Fruit fly (Drosophila melanogaster) whole organism, adult: Measurements from ENCODE around the gene Rbp1-like.
A peak's percentile ranks its signal among the peaks of the same experiment; 100 is the strongest.

Source experiments
- CG33017 ChIP-seq: fragments of 200-800 bp; sonication (Bioruptor generic); optimal IDR thresholded peaks from 2 replicates; lab custom pipeline; 2018; ENCODE audit warnings: missing biosample characterization, mild to moderate bottlenecking, missing genetic modification characterization, moderate library complexity
- Crg-1 ChIP-seq: fragments of 200-800 bp; sonication (Bioruptor generic); optimal IDR thresholded peaks from 2 replicates; lab custom pipeline; 2016; ENCODE audit warnings: missing biosample characterization, missing genetic modification characterization
- bab1 ChIP-seq: fragments of 200-800 bp; sonication (Bioruptor generic); optimal IDR thresholded peaks from 3 replicates; lab custom pipeline; 2019; ENCODE audit warnings: missing biosample characterization, mild to moderate bottlenecking, missing genetic modification characterization, moderate library complexity

- TF ChIP-seq CG33017 (tag; lab: Kevin White, UChicago) (peak; percentile 85), bab1 (GFP tag; lab: Kevin White, UChicago) (peak; percentile 63), Crg-1 (peak; percentile 33)
Measured at dm6 chrX:13376520-13376919, 8.2 kb downstream of the Rbp1-like start.
